Fruit fly (Drosophila melanogaster) whole organism: ENCODE data around the gene UbcE2H.

Source experiments
- CG8478 ChIP-seq: fragments of >200 bp; optimal IDR thresholded peaks from 2 replicates; lab custom pipeline; 2018; ENCODE audit warnings: inconsistent platforms
- Dll ChIP-seq: fragments of >200 bp; optimal IDR thresholded peaks from 2 replicates; lab custom pipeline; 2017
- EcR ChIP-seq, 2 experiments: fragments of >200 bp; optimal IDR thresholded peaks; 2 replicates each; lab custom pipeline; 2017; ENCODE audit warnings: missing biosample characterization in 2 of 2, missing genetic modification characterization in 2 of 2, missing genetic modification reagents in 2 of 2
- pan ChIP-seq: fragments of >200 bp; optimal IDR thresholded peaks from 2 replicates; lab custom pipeline; 2017
- psq ChIP-seq: fragments of >200 bp; optimal IDR thresholded peaks from 2 replicates; lab custom pipeline; 2017
- usp ChIP-seq: fragments of >200 bp; optimal IDR thresholded peaks from 2 replicates; lab custom pipeline; 2017; ENCODE audit warnings: missing biosample characterization, missing genetic modification characterization, mixed read lengths

The UbcE2H gene

DNA sequence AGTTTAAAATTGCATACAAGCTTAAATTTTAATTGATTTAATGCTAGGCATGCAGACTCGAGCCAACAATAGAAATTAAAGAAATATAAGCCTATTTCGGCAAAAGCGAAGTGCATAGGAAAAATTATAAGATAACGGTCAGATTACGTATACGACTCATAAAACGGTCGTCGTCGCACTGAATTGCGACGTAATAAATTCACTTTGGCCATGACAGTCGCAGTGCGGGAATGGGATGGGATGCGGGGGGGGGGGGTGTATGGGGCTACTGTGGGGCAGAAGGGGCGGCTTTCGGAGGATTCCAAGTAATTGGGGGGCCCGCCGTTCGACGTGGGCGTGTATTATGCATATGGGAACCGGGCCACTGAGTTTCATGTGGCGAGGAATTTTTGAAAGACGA, 17.1 kb upstream of the UbcE2H start:
- TF ChIP-seq EcR (GFP tag; optimal IDR thresholded peaks at IDR 0.05; lab: Kevin White, UChicago) (no peak), usp (GFP tag; lab: Kevin White, UChicago) (no peak), CG8478 (lab: Kevin White, UChicago) (no peak), psq (lab: Kevin White, UChicago) (no peak), pan (lab: Kevin White, UChicago) (no peak), Dll (lab: Kevin White, UChicago) (no peak)

DNA sequence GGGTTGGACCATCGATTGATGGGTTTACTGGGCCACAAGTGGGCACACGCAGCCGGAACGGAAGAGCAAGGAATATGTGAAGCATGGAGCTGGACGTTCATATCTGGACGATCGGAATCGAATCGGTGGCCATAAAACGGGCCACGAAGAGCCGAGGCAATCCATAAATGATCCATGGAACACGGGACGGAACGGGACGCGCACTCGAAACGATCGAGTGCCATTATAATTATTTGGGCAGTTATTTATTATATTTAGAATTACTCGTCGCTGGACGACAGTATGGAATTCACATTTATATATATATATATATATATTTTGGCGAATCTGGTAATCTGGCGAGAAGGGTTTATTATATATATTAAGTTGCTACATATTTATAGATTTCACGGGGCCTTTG, 14.1 kb upstream of the UbcE2H start:
- TF ChIP-seq pan (lab: Kevin White, UChicago) (no peak), psq (lab: Kevin White, UChicago) (no peak), usp (GFP tag; lab: Kevin White, UChicago) (no peak), CG8478 (lab: Kevin White, UChicago) (no peak), EcR (GFP tag; optimal IDR thresholded peaks at IDR 0.05; lab: Kevin White, UChicago) (no peak), Dll (lab: Kevin White, UChicago) (no peak)

DNA sequence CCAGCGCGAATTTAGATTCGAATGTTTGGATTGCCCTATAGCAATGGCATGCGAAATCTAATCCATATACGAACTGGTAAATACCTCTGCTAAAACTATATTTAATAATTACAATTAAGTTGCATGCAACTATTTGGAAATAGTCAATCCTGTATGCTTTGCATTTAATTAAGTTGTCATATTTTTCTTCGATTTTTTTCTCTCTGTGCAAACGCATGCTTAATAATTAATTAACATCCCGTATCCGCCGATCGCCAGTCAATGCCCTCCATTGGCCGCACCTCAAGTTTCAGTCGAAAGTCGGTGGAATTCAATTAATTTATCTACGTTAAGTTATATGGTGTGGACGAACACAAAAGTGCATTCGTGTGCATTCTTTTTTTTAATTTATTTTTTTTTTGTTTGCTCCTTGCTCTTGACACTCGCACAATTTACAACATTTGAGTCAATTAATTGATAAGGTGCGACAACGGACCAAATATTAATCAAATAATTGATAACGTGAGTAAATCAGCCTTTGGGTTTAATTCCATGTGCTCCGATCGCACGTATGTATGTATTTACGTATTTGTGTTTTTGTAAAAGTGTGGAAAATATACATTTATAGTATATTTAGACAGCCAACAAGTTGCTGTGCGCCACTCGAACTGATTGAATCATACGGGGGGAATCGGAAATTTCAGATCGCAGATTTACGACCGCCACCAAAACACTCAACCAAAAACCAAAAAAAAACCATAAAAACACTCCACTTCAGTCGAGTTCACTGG, 12.6 kb upstream of the UbcE2H start:
- TF ChIP-seq pan (lab: Kevin White, UChicago) (no peak), Dll (lab: Kevin White, UChicago) (no peak), usp (GFP tag; lab: Kevin White, UChicago) (no peak), EcR (GFP tag; optimal IDR thresholded peaks at IDR 0.05; lab: Kevin White, UChicago) (no peak), CG8478 (lab: Kevin White, UChicago) (no peak), psq (lab: Kevin White, UChicago) (no peak)

DNA sequence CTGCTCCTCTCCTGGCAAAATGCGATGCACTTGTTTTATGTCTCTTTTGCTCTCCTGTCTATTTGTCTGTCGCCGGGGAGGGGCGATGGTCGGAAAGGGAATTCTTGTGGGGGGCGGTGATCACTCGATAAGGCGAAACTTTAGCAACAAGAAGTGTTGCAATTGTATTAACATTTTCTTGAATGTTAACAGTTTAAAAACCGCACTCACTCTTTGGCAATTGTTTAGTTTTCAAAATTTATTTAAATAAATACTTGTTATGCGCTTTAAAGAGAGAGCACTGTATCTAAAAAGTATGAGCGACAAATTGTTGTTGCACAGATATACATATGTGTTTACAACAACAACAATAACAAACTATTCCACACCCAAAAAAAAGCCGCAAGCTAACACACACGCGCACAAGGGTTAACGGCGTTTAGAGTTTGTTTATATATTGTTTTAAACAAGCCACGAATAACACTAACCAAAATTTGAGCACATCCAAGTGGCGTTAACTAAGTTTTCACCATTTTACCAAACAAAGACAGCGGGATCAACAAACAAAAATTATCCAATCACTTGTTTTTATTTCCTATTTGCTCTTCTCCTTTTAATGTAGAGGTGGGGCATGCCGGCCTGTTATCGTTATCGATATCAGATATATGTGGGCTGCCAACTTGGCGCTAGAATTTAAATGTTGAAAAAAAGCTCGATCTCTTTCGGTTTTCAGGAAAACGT, 7.8 kb upstream of the UbcE2H start, which contains the start of gene CG2258:
Gene CG2258 (minus strand): TSS at position 617 of the 720 bp plus-strand sequence.
- TF ChIP-seq CG8478 (lab: Kevin White, UChicago) (no peak), pan (lab: Kevin White, UChicago) (no peak), usp (GFP tag; lab: Kevin White, UChicago) (no peak), Dll (lab: Kevin White, UChicago) (no peak), psq (lab: Kevin White, UChicago) (no peak), EcR (GFP tag; optimal IDR thresholded peaks at IDR 0.05; lab: Kevin White, UChicago) (no peak)

DNA sequence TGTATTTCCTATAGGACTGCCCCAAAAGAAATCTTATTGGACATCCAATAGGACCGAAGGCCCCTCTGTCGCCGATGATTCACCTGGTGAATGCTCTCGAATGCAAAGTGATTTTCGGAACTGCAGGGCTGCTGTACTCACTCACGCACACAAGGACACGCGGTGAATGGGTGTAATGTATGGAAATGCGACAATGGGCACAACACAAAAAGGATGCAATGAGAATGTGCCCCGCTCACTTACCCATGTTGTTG, 6.9 kb upstream of the UbcE2H start:
- TF ChIP-seq pan (lab: Kevin White, UChicago) = no peak
- TF ChIP-seq CG8478 (lab: Kevin White, UChicago) = no peak
- no peak for TF ChIP-seq usp (GFP tag; lab: Kevin White, UChicago)
- no peak for TF ChIP-seq psq (lab: Kevin White, UChicago)
- no peak for TF ChIP-seq Dll (lab: Kevin White, UChicago)
- no peak for TF ChIP-seq EcR (GFP tag; optimal IDR thresholded peaks at IDR 0.05; lab: Kevin White, UChicago)

DNA sequence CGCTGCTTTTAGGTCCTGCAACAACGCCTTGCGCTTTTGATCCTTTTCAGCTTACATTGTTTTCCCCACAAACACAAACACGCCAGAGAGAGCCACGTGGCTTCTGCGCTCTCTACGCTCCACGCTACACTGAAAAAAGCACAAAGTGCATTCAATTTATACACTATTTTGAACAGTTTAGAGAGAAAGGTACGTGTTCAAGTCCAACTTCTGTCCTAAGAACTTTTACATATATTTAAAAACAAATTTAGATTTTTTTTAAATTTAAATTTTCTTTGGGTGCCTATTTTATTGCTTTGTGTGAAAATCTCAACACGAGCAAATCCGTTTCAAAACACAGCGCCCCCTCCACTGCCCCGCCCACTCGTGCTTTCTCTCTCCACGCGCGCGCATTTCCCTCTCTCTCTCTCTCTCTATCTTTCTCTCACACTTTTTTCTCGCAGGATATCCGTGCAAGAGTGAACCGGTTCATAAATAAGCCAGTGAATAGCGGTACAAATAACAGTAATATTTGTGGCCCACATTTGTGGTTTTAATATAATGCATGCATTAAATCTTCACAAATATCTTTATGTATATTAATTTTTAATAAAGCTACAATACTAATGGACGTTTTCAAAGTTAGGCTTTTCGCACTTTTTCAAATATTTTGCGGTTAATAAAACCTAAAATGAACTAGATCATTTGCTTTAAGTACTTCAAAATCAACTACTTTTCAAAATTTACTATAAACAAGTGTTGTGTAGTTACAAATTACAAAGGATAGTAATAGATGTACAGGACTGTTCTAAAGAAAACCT, 6.4 kb upstream of the UbcE2H start:
- TF ChIP-seq pan (lab: Kevin White, UChicago) (no peak), EcR (GFP tag; optimal IDR thresholded peaks at IDR 0.05; lab: Kevin White, UChicago) (no peak), CG8478 (lab: Kevin White, UChicago) (no peak), Dll (lab: Kevin White, UChicago) (no peak), usp (GFP tag; lab: Kevin White, UChicago) (no peak), psq (lab: Kevin White, UChicago) (no peak)

DNA sequence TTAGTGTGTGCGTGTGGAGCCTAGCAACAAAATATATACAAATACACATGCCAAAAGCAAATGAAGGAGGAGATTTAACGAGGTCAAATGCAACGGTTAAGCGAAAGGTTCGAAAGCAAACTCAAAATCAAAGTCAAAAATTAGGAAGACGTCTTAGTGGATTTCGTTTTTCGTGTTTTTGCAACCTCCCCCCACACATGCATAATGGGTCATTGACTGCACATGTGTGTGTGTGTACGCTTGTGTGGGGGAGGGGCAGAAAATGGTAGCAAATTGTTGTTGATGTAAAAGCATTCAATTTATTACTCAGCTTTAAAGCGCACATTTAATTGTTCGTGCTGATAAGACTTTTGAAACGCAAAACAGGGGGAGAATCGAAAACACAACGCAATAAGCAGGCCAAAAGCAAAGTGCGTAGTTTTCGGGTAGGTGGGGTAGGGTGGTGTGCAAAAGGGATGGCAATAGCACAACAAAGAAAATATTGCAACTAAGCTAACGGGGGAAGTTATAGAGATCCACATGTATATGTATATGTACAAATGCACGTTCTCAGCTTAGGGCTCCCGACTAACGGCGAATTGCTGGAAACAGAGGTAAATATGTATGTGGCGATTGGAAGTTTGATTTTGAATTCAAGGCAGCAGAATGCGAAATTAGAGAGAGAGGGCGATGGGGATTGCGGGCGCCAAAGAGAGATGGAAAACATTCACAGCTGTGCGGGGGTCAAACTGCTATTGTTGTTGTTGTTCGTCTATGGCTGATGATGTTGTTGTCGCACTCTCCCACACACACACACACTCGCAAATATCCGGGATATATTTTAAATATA, 757 bp downstream of the UbcE2H start:
- TF ChIP-seq Dll (lab: Kevin White, UChicago) = no peak
- peak; percentile 81 to 84 for TF ChIP-seq EcR (GFP tag; optimal IDR thresholded peaks at IDR 0.05; lab: Kevin White, UChicago)

DNA sequence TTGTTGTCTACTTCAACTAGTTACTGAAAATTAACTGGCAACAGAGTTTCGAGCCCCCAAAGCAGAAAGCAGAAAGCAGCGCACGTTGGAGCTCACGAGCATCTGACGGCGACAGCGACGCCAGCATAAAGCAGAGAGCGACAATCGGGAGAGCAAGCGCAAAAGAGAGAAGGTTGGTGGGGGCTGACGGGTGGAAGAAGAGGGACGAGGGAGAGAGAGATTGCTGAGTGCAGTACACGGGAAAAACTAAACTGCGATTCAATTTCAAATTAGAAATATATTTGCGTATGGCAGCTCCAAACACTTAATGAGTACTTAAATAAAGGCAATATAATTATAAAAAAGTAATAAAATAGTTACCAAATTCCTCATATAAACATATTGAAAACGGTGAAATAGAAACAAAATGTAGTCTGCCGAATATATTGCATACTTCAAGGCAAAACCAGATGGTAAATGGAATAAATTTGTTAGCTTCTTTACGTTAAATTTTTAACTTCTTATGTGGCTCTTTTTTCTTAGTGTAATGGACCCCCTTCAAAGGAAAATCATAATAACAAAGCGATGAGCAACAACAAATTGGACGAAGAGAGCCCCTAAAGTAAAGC, 1.7 kb downstream of the UbcE2H start:
- TF ChIP-seq Dll (lab: Kevin White, UChicago) (peak; percentile 85), pan (lab: Kevin White, UChicago) (no peak)

DNA sequence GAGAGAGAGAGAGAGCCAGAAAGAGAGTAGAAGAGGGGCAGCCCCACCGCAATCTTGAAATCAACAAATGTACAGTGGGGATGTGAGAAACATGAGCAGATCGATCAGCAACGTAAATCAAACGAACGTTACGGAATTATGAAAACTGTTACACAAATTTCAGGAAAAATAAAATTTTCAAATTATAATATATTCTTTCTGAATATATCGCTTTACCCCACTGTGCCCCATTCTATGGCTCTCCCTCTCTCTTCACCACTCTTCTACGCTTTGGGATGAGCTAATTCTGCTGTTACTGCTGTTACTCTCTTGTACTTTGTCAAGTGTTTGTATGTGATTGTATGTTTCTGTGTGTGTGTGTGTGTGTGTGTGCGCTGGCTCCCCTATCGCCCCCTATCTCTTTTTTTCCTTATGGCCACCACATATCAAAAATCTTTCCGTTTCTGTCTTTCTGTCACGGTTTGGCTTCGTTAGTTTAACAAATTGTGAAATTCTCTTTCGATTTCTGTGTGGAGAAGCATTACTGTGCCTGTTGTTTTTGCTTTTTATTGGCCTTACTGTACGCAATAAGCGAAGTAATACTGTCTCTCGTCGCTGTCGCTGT, 2.7 kb downstream of the UbcE2H start:
- TF ChIP-seq psq (lab: Kevin White, UChicago) = no peak
- peak; percentile 13 for TF ChIP-seq Dll (lab: Kevin White, UChicago)

DNA sequence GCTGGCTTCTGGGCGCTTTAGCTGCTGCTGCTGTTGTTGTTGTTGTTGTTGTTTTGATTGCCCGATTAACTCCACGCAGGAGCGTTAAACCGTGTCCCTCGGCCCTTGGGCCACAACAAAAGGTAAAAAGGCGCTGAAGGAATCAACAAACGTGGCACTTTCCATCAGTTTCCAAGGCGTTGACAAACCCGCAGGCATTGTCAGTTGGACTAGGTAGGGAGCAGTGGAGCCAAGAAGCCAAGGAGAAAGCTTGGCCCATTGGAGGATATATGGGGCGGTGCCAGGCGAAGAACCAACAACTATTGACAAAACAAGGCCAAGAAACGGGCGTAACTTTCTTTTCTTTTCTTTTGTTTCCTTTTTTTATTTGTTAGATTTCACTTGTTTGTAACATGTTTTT, 6.8 kb downstream of the UbcE2H start, which contains the start of gene CG2256:
Gene CG2256 (minus strand): TSS at position 101 of the 400 bp plus-strand sequence.
- TF ChIP-seq EcR (GFP tag; optimal IDR thresholded peaks at IDR 0.05; lab: Kevin White, UChicago) (no peak), Dll (lab: Kevin White, UChicago) (no peak), psq (lab: Kevin White, UChicago) (no peak), CG8478 (lab: Kevin White, UChicago) (no peak), pan (lab: Kevin White, UChicago) (no peak), usp (GFP tag; lab: Kevin White, UChicago) (no peak)
